Worm (Caenorhabditis elegans): ENCODE results near the gene sdz-32.

The sdz-32 gene

DNA sequence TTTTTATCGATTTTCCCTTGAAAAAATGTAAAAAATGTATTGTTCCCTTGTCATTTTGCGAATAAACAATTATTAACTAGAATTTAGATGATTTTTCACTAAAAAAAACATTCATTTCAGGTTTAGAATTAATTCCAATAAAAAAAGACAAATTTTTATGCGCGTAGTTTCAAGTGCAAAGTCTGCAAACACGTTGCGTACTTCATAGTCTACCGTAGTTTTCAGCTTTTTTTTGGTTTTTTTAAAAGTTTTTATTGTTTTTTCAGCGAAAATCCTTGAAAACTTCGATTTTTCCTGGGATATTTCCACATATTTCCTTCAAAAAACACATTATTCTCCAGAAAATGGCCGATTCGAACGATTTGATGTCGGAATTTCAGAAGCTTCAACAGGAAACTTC is 20.3 kb upstream of the sdz-32 start, which contains the start of gene C16C8.11:
Gene C16C8.11 (plus strand): TSS at position 188 of the 400 bp plus-strand sequence.
- no peak for TF ChIP-seq nhr-23 (tag; optimal IDR thresholded peaks at IDR 0.05)
- TF ChIP-seq pha-4 (tag; optimal IDR thresholded peaks at IDR 0.05) = no peak
- TF ChIP-seq eor-1 (tag; optimal IDR thresholded peaks at IDR 0.05) = no peak
- no peak for TF ChIP-seq ama-1 (optimal IDR thresholded peaks at IDR 0.05)
- no peak for TF ChIP-seq egl-5 (tag; optimal IDR thresholded peaks at IDR 0.05)
- no peak for TF ChIP-seq nhr-28 (tag; optimal IDR thresholded peaks at IDR 0.05)
- TF ChIP-seq nhr-11 (tag; optimal IDR thresholded peaks at IDR 0.05) = no peak
- TF ChIP-seq elt-2 (tag; optimal IDR thresholded peaks at IDR 0.05) = no peak
- no peak for TF ChIP-seq skn-1 (tag; optimal IDR thresholded peaks at IDR 0.05)
- no peak for TF ChIP-seq ceh-28 (tag; optimal IDR thresholded peaks at IDR 0.05)
- TF ChIP-seq lin-39 (tag; optimal IDR thresholded peaks at IDR 0.05) = no peak
- TF ChIP-seq R02D3.7 (tag; optimal IDR thresholded peaks at IDR 0.05) = no peak

DNA sequence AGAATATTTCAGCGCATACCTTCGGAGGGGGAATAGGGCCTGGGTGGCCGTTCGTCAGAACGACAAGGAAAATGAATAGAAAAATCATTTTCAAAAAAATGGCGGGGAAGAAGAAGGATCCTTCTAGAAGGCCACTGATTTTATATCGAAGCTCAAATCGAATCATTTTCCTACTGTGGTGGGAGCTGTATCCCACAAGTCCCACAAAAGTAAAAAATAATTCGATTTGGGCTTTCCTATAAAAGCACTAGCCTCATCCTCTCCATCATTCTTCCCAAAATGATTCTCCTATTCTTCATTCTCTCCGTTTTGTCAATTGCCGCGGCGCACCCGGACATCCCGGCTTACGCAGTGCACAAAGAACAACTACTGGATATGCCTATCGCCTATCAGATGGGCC is 15.6 kb upstream of the sdz-32 start, which contains the start of the genes C16C8.26 and C16C8.19:
Gene C16C8.26 (minus strand): TSS at position 101 of the 400 bp plus-strand sequence.
Gene C16C8.19 (plus strand): TSS at position 279 of the 400 bp plus-strand sequence.
- TF ChIP-seq elt-1 (tag; optimal IDR thresholded peaks at IDR 0.05) (no peak), unc-39 (tag; optimal IDR thresholded peaks at IDR 0.05) (no peak), daf-12 (tag; optimal IDR thresholded peaks at IDR 0.05) (no peak), nhr-237 (tag; optimal IDR thresholded peaks at IDR 0.05) (no peak), elt-2 (tag; optimal IDR thresholded peaks at IDR 0.05) (no peak), nhr-23 (tag; optimal IDR thresholded peaks at IDR 0.05) (no peak), nhr-12 (tag; optimal IDR thresholded peaks at IDR 0.05) (no peak), nhr-28 (tag; optimal IDR thresholded peaks at IDR 0.05) (no peak), sea-2 (GFP tag; optimal IDR thresholded peaks at IDR 0.05) (no peak), mdl-1 (tag; optimal IDR thresholded peaks at IDR 0.05) (no peak), nfya-1 (tag; optimal IDR thresholded peaks at IDR 0.05; ENCODE audit: insufficient read depth) (no peak)

DNA sequence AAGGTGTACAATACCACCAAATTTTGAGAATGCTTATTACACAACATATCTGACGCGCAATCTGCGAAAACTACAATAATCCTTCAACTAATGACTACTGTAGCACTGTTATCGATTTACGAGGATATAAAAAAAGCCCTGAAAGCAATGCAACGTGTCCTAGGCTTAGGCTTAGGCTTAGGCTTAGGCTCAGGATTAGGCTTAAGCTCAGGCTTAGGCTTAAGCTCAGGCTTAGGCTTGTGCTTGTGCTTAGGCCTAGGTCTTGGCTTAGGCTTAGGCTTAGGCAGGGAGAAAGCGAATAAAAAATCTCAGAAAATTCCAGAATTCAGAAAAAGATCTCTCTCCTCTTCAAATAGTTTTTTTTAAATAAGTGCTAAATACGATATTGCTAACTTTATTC is 14.6 kb upstream of the sdz-32 start:
- TF ChIP-seq nfya-1 (tag; optimal IDR thresholded peaks at IDR 0.05; ENCODE audit: insufficient read depth) (no peak), sea-2 (GFP tag; optimal IDR thresholded peaks at IDR 0.05) (no peak), tbx-2 (tag; optimal IDR thresholded peaks at IDR 0.05) (no peak), nhr-76 (tag; optimal IDR thresholded peaks at IDR 0.05) (no peak), ztf-4 (tag; optimal IDR thresholded peaks at IDR 0.05) (no peak)

DNA sequence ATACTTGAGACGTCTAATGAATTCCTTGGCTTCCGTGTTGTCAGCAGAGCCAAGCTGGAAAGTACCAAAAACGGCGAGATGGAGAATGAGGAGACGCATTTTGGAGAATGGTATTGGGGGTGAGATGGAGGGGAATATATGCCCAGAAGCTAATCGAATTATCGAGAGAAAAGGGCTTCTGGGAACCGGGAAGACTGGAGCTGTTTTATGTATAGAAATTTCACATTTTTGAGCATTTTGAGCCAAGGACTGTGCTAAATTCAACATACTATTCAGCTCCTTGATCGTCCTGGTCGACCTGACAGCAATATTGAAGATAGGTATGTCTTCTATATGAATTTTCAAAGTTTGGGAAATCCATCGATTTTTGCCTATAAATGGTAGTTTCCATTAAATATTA is 13.8 kb upstream of the sdz-32 start, which contains the start of gene C16C8.7:
Gene C16C8.7 (minus strand): TSS at position 101 of the 400 bp plus-strand sequence.
- no peak for TF ChIP-seq ztf-4 (tag; optimal IDR thresholded peaks at IDR 0.05)
- TF ChIP-seq pha-4 (tag; optimal IDR thresholded peaks at IDR 0.05) = no peak
- no peak for TF ChIP-seq nhr-76 (tag; optimal IDR thresholded peaks at IDR 0.05)
- TF ChIP-seq nhr-28 (tag; optimal IDR thresholded peaks at IDR 0.05) = no peak
- TF ChIP-seq nhr-237 (tag; optimal IDR thresholded peaks at IDR 0.05) = no peak
- TF ChIP-seq ztf-11 (tag; optimal IDR thresholded peaks at IDR 0.05) = no peak
- no peak for TF ChIP-seq sea-2 (GFP tag; optimal IDR thresholded peaks at IDR 0.05)
- no peak for TF ChIP-seq tbx-2 (tag; optimal IDR thresholded peaks at IDR 0.05)
- TF ChIP-seq skn-1 (tag; optimal IDR thresholded peaks at IDR 0.05) = no peak
- TF ChIP-seq daf-12 (tag; optimal IDR thresholded peaks at IDR 0.05) = no peak
- TF ChIP-seq nhr-23 (tag; optimal IDR thresholded peaks at IDR 0.05) = no peak
- no peak for TF ChIP-seq jun-1 (tag; optimal IDR thresholded peaks at IDR 0.05)
- no peak for TF ChIP-seq nfya-1 (tag; optimal IDR thresholded peaks at IDR 0.05; ENCODE audit: insufficient read depth)
- no peak for TF ChIP-seq mml-1 (tag; optimal IDR thresholded peaks at IDR 0.05)
- TF ChIP-seq fos-1 (tag; optimal IDR thresholded peaks at IDR 0.05) = no peak
- TF ChIP-seq pqm-1 (tag; optimal IDR thresholded peaks at IDR 0.05) = no peak
- no peak for TF ChIP-seq ama-1 (optimal IDR thresholded peaks at IDR 0.05)
- TF ChIP-seq hmg-11 (tag; optimal IDR thresholded peaks at IDR 0.05) = no peak
- no peak for TF ChIP-seq nhr-67 (tag; optimal IDR thresholded peaks at IDR 0.05)
- TF ChIP-seq ceh-16 (tag; optimal IDR thresholded peaks at IDR 0.05) = no peak

DNA sequence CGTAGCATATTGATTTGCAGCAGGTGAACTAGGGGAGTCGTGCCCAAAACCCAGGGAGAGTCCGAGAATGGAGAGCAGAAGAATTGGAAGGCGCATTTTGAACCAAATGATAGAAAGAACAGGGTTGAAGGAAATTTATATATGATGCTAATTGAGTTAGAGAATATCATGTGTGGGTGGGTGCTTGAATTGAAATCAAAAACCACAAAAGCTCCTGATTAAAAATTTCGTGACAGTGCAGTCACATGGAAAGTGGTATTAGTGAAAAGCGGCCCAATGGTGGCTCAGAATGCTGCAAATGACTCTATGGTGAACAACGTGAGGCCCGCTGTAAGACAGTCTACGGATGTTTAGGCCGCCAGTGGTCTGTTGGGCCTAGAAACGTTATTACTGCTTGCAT is 12.3 kb upstream of the sdz-32 start, which contains the start of gene C16C8.8:
Gene C16C8.8 (minus strand): TSS at position 101 of the 400 bp plus-strand sequence.
- TF ChIP-seq tbx-2 (tag; optimal IDR thresholded peaks at IDR 0.05) = no peak
- no peak for TF ChIP-seq mdl-1 (tag; optimal IDR thresholded peaks at IDR 0.05)
- no peak for TF ChIP-seq ztf-11 (tag; optimal IDR thresholded peaks at IDR 0.05)
- no peak for TF ChIP-seq sea-2 (GFP tag; optimal IDR thresholded peaks at IDR 0.05)
- no peak for TF ChIP-seq ceh-9 (tag; optimal IDR thresholded peaks at IDR 0.05)
- TF ChIP-seq nhr-11 (tag; optimal IDR thresholded peaks at IDR 0.05) = no peak
- TF ChIP-seq nhr-237 (tag; optimal IDR thresholded peaks at IDR 0.05) = no peak
- no peak for TF ChIP-seq mml-1 (tag; optimal IDR thresholded peaks at IDR 0.05)
- TF ChIP-seq snpc-4 (tag; optimal IDR thresholded peaks at IDR 0.05) = no peak
- no peak for TF ChIP-seq nhr-76 (tag; optimal IDR thresholded peaks at IDR 0.05)
- no peak for TF ChIP-seq eor-1 (tag; optimal IDR thresholded peaks at IDR 0.05)
- no peak for TF ChIP-seq daf-12 (tag; optimal IDR thresholded peaks at IDR 0.05)
- no peak for TF ChIP-seq nhr-28 (tag; optimal IDR thresholded peaks at IDR 0.05)
- TF ChIP-seq R02D3.7 (tag; optimal IDR thresholded peaks at IDR 0.05) = no peak
- TF ChIP-seq ZK546.5 (tag; optimal IDR thresholded peaks at IDR 0.05) = no peak
- TF ChIP-seq ceh-16 (tag; optimal IDR thresholded peaks at IDR 0.05) = no peak
- no peak for TF ChIP-seq elt-3 (tag; optimal IDR thresholded peaks at IDR 0.05)
- no peak for TF ChIP-seq egl-27 (tag; optimal IDR thresholded peaks at IDR 0.05)

All from whole organism, L3 larva.